Fruit fly (Drosophila melanogaster) Kc167 (cell line): ENCODE measurements around the gene Dhc1.

ENCODE experiments used
- Myc ChIP-seq: fragments of >200 bp; optimal IDR thresholded peaks from 2 replicates; lab custom pipeline; 2017; ENCODE audit warnings: missing external identifiers
- Sin3A ChIP-seq: fragments of >200 bp; optimal IDR thresholded peaks from 2 replicates; lab custom pipeline; 2018; ENCODE audit warnings: missing external identifiers
- psq ChIP-seq: fragments of >200 bp; optimal IDR thresholded peaks from 2 replicates; lab custom pipeline; 2017; ENCODE audit warnings: missing external identifiers
- ttk ChIP-seq: sonication (Bioruptor generic); optimal IDR thresholded peaks from 2 replicates; lab custom pipeline; 2017; ENCODE audit warnings: missing external identifiers

DNA sequence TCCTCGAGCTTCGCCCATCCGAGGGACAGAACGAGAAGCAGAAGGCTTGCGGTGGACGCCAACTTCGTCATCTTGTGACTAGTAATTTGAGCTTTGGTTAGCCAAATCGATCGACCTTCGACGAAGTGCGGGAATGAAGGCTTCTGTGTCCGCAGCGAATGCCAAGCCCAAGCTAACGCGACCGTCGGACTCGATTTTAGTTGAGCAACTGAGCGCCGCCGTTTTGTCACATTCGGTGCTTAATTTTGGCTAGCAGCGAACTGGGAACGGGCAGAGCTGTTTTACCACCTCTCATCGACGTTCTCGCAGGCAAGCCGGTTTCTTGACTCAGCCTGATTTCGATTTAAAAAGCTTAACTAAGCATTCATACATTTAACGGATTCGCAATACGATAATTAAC is 48.2 kb downstream of the Dhc1 start:
- TF ChIP-seq Myc (lab: Kevin White, UChicago) (no peak), Sin3A (no peak), psq (lab: Kevin White, UChicago) (no peak), ttk (lab: Kevin White, UChicago) (no peak)
